Worm (Caenorhabditis elegans) whole organism, L1 larva: Measurements from ENCODE around the gene lig-1.

Experiments
- C04F5.9 ChIP-seq: sonication (generic microtip); optimal IDR thresholded peaks from 2 replicates; lab custom pipeline; 2016; ENCODE audit warnings: missing genetic modification characterization, missing compliant biosample characterization
- C16A3.4 ChIP-seq: fragments of 150-350 bp; optimal IDR thresholded peaks from 2 replicates; lab custom pipeline; 2014; ENCODE audit warnings: missing biosample characterization, missing genetic modification characterization
- C34B4.2 ChIP-seq: sonication (generic microtip); optimal IDR thresholded peaks from 2 replicates; lab custom pipeline; 2017; ENCODE audit warnings: mild to moderate bottlenecking, missing genetic modification characterization, missing compliant biosample characterization
- F16B12.6 ChIP-seq: fragments of 150-350 bp; optimal IDR thresholded peaks from 2 replicates; lab custom pipeline; 2014; ENCODE audit warnings: missing biosample characterization, missing genetic modification characterization
- Y116A8C.19 ChIP-seq: sonication (generic microtip); optimal IDR thresholded peaks from 2 replicates; lab custom pipeline; 2016; ENCODE audit warnings: missing compliant biosample characterization, missing genetic modification characterization, borderline replicate concordance
- alr-1 ChIP-seq: fragments of 200-800 bp; sonication (Bioruptor generic); optimal IDR thresholded peaks from 2 replicates; lab custom pipeline; 2018; ENCODE audit warnings: borderline replicate concordance, mild to moderate bottlenecking, missing genetic modification characterization, missing compliant biosample characterization
- ceh-63 ChIP-seq: fragments of 200-800 bp; sonication (Bioruptor generic); optimal IDR thresholded peaks from 2 replicates; lab custom pipeline; 2018; ENCODE audit warnings: mild to moderate bottlenecking, missing genetic modification characterization, missing compliant biosample characterization
- ceh-88 ChIP-seq: fragments of 200-800 bp; sonication (Bioruptor generic); IDR thresholded peaks from 2 replicates; pipeline ENCODE4 v1.3.6; 2022; ENCODE audit warnings: missing genetic modification characterization, missing compliant biosample characterization
- dpl-1 ChIP-seq, 3 experiments: fragments of 150-350 bp in 2 of 3; sonication (generic microtip) in 1 of 3; optimal IDR thresholded peaks; 2 replicates each; lab custom pipeline; 2014 to 2017; ENCODE audit warnings: missing biosample characterization in 3 of 3, missing genetic modification characterization in 3 of 3, missing genetic modification reagents in 3 of 3
- dsc-1 ChIP-seq: sonication (generic microtip); optimal IDR thresholded peaks from 2 replicates; lab custom pipeline; 2016; ENCODE audit warnings: mild to moderate bottlenecking, missing genetic modification characterization, missing compliant biosample characterization
- efl-1 ChIP-seq, 4 experiments: fragments of 150-350 bp; optimal IDR thresholded peaks in 3 of 4; peaks in 1 of 4; 1 replicate in 1 of 4; 2 replicates in 3 of 4; lab custom pipeline; 2014; ENCODE audit warnings: missing biosample characterization in 2 of 4, missing genetic modification characterization in 2 of 4, missing genetic modification reagents in 2 of 4
- egl-13 ChIP-seq: sonication (generic microtip); optimal IDR thresholded peaks from 2 replicates; lab custom pipeline; 2016; ENCODE audit warnings: missing genotype, missing genetic modification reagents, missing genetic modification characterization, missing compliant biosample characterization
- elt-3 ChIP-seq, 6 experiments: fragments of 150-350 bp in 1 of 6; sonication (generic microtip); optimal IDR thresholded peaks; 2 replicates each; lab custom pipeline; 2017 to 2018; ENCODE audit warnings: missing biosample characterization in 6 of 6, missing genetic modification characterization in 6 of 6, inconsistent platforms in 1 of 6
- ets-5 ChIP-seq: fragments of 200-800 bp; sonication (Bioruptor generic); IDR thresholded peaks from 2 replicates; pipeline ENCODE4 v1.3.6; 2022; ENCODE audit warnings: missing genetic modification characterization, missing compliant biosample characterization
- fkh-10 ChIP-seq: sonication (generic microtip); optimal IDR thresholded peaks from 2 replicates; lab custom pipeline; 2017; ENCODE audit warnings: missing biosample characterization, missing genetic modification reagents, missing genetic modification characterization
- fos-1 ChIP-seq: fragments of 150-350 bp; optimal IDR thresholded peaks from 2 replicates; lab custom pipeline; 2014; ENCODE audit warnings: missing biosample characterization, missing genetic modification characterization
- grh-1 ChIP-seq: fragments of 200-800 bp; sonication (Bioruptor generic); IDR thresholded peaks from 2 replicates; pipeline ENCODE4 v1.3.6; 2022; ENCODE audit warnings: missing genetic modification reagents, missing genetic modification characterization, missing compliant biosample characterization
- jun-1 ChIP-seq: fragments of 150-350 bp; optimal IDR thresholded peaks from 2 replicates; lab custom pipeline; 2014; ENCODE audit warnings: missing biosample characterization, missing genetic modification reagents, missing genetic modification characterization
- lin-13 ChIP-seq: fragments of 150-350 bp; optimal IDR thresholded peaks from 2 replicates; lab custom pipeline; 2014; ENCODE audit warnings: missing biosample characterization, missing genetic modification reagents, missing genetic modification characterization
- lir-3 ChIP-seq: sonication (generic microtip); optimal IDR thresholded peaks from 2 replicates; lab custom pipeline; 2016; ENCODE audit warnings: mild to moderate bottlenecking, missing genetic modification characterization, moderate library complexity, missing compliant biosample characterization; ENCODE audit not compliant: poor library complexity
- lsy-2 ChIP-seq, 2 experiments: fragments of 150-350 bp; optimal IDR thresholded peaks; 2 replicates each; lab custom pipeline; 2014; ENCODE audit warnings: missing biosample characterization in 2 of 2, missing genetic modification characterization in 2 of 2
- mdl-1 ChIP-seq, 2 experiments: fragments of 150-350 bp; optimal IDR thresholded peaks; 2 replicates each; lab custom pipeline; 2014 to 2017; ENCODE audit warnings: missing biosample characterization in 2 of 2, missing genetic modification characterization in 2 of 2, inconsistent platforms in 1 of 2
- mef-2 ChIP-seq: fragments of 150-350 bp; optimal IDR thresholded peaks from 2 replicates; lab custom pipeline; 2014; ENCODE audit warnings: missing biosample characterization, missing genetic modification characterization
- nhr-11 ChIP-seq: fragments of 150-350 bp; optimal IDR thresholded peaks from 2 replicates; lab custom pipeline; 2014; ENCODE audit warnings: missing biosample characterization, missing genetic modification characterization
- nhr-12 ChIP-seq: sonication (generic microtip); optimal IDR thresholded peaks from 2 replicates; lab custom pipeline; 2017; ENCODE audit warnings: missing biosample characterization, missing genetic modification characterization
- nhr-19 ChIP-seq: fragments of 200-800 bp; sonication (Bioruptor generic); conservative IDR thresholded peaks from 2 replicates; pipeline ENCODE4 v1.3.6; 2022; ENCODE audit warnings: missing genetic modification characterization, missing compliant biosample characterization
- nhr-20 ChIP-seq: sonication (generic microtip); optimal IDR thresholded peaks from 2 replicates; lab custom pipeline; 2016; ENCODE audit warnings: mild to moderate bottlenecking, missing genetic modification characterization, missing compliant biosample characterization
- nhr-47 ChIP-seq: sonication (generic microtip); optimal IDR thresholded peaks from 2 replicates; lab custom pipeline; 2016; ENCODE audit warnings: mild to moderate bottlenecking, missing genetic modification characterization, moderate library complexity, missing compliant biosample characterization
- nhr-71 ChIP-seq: sonication (generic microtip); optimal IDR thresholded peaks from 2 replicates; lab custom pipeline; 2016; ENCODE audit warnings: mild to moderate bottlenecking, missing genetic modification characterization, moderate library complexity, missing compliant biosample characterization
- nhr-76 ChIP-seq: sonication (generic microtip); optimal IDR thresholded peaks from 2 replicates; lab custom pipeline; 2017; ENCODE audit warnings: missing biosample characterization, missing genetic modification characterization
- nhr-84 ChIP-seq: sonication (generic microtip); optimal IDR thresholded peaks from 2 replicates; lab custom pipeline; 2017; ENCODE audit warnings: missing biosample characterization, missing genetic modification characterization
- pag-3 ChIP-seq: sonication (generic microtip); optimal IDR thresholded peaks from 2 replicates; lab custom pipeline; 2017; ENCODE audit warnings: missing genetic modification characterization, mild to moderate bottlenecking, missing compliant biosample characterization, antibody characterized with exemption, borderline replicate concordance; ENCODE audit not compliant: insufficient read depth
- rnt-1 ChIP-seq: sonication (generic microtip); optimal IDR thresholded peaks from 2 replicates; lab custom pipeline; 2016; ENCODE audit warnings: mild to moderate bottlenecking, missing genetic modification characterization, moderate library complexity, missing compliant biosample characterization
- snpc-4 ChIP-seq: fragments of 150-350 bp; optimal IDR thresholded peaks from 2 replicates; lab custom pipeline; 2014; ENCODE audit warnings: missing biosample characterization, missing genetic modification characterization
- sox-4 ChIP-seq: sonication (generic microtip); optimal IDR thresholded peaks from 2 replicates; lab custom pipeline; 2016; ENCODE audit warnings: missing genetic modification characterization, missing compliant biosample characterization
- sptf-1 ChIP-seq: fragments of 150-350 bp; optimal IDR thresholded peaks from 2 replicates; lab custom pipeline; 2014; ENCODE audit warnings: missing biosample characterization, missing genetic modification characterization
- sup-37 ChIP-seq: fragments of 200-800 bp; sonication (Bioruptor generic); optimal IDR thresholded peaks from 2 replicates; lab custom pipeline; 2018; ENCODE audit warnings: mild to moderate bottlenecking, missing genetic modification characterization, missing compliant biosample characterization
- tbx-2 ChIP-seq: sonication (generic microtip); optimal IDR thresholded peaks from 2 replicates; lab custom pipeline; 2016; ENCODE audit warnings: missing genetic modification characterization, missing compliant biosample characterization
- tlp-1 ChIP-seq: fragments of 150-350 bp; optimal IDR thresholded peaks from 2 replicates; lab custom pipeline; 2014; ENCODE audit warnings: missing biosample characterization, missing genetic modification characterization
- xbp-1 ChIP-seq: sonication (generic microtip); optimal IDR thresholded peaks from 2 replicates; lab custom pipeline; 2016; ENCODE audit warnings: missing genetic modification characterization, missing compliant biosample characterization
- zip-4 ChIP-seq: fragments of 200-800 bp; sonication (Bioruptor generic); optimal IDR thresholded peaks from 2 replicates; lab custom pipeline; 2018; ENCODE audit warnings: mild to moderate bottlenecking, missing genetic modification characterization, moderate library complexity, missing compliant biosample characterization
- ztf-11 ChIP-seq, 2 experiments: sonication (generic microtip); optimal IDR thresholded peaks; 2 replicates each; lab custom pipeline; 2016 to 2017; ENCODE audit warnings: missing genetic modification characterization in 2 of 2, missing biosample characterization in 1 of 2, missing compliant biosample characterization in 1 of 2
- ztf-4 ChIP-seq: fragments of 150-350 bp; optimal IDR thresholded peaks from 2 replicates; lab custom pipeline; 2014; ENCODE audit warnings: missing biosample characterization, missing genetic modification characterization

The lig-1 gene

DNA sequence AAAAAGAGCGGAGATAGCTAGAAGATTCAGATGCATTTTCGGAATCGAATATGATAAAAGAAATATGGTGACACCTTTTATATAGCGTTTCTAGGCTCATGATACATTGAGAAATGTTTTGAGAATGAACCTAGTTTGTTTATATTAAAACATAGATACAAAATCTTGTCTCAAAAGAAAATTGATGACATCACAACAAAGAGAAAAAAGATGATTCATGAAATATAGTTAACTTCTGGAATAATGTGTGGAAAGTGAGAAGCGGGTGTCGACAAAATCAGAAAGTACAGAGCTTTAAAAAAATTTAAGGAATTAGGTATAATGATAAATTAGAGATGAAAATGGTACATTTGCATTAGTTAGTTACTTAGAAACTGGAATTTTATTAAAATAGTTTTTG is 21.1 kb upstream of the lig-1 start, which contains the start of gene D1054.10:
Gene D1054.10 (minus strand): TSS at position 101 of the 400 bp plus-strand sequence.
- TF ChIP-seq pag-3 (no peak), dsc-1 (tag; lab: Kevin White, UChicago) (no peak), sox-4 (no peak), nhr-84 (no peak), nhr-12 (tag; lab: Kevin White, UChicago) (no peak), grh-1 (GFP tag; lab: Robert Waterston, UW) (no peak), rnt-1 (no peak), fkh-10 (GFP tag; lab: Kevin White, UChicago) (no peak)

DNA sequence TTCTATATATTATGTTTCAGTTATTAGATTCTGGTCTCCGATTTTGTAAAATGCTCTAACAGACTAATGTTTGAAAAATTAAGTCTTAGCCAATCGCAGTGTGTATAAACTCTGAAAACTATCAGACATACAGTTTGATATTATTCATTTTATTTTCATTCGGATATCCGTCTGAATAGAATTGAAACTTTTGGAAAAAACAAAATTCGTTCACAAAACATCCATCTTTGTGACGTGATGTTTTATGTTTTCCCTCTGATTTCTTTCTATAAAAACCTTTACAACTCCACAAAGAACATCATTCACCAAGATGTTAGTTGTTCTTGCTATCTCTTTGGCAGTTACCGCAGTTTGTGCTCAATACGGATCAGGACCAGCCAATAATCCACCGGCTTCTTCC is 20.4 kb upstream of the lig-1 start, which contains the start of gene ule-3:
Gene ule-3 (plus strand): TSS at position 301 of the 400 bp plus-strand sequence.
- TF ChIP-seq nhr-47 = no peak
- no peak for TF ChIP-seq mdl-1 (tag; optimal IDR thresholded peaks at IDR 0.05; lab: Kevin White, UChicago)
- TF ChIP-seq nhr-76 (tag; lab: Kevin White, UChicago) = no peak
- no peak for TF ChIP-seq lsy-2 (tag; optimal IDR thresholded peaks at IDR 0.05; lab: Kevin White, UChicago)
- no peak for TF ChIP-seq elt-3 (tag; optimal IDR thresholded peaks at IDR 0.05; lab: Kevin White, UChicago)
- TF ChIP-seq nhr-11 = no peak
- no peak for TF ChIP-seq tbx-2 (tag; lab: Kevin White, UChicago)
- no peak for TF ChIP-seq C34B4.2 (tag; lab: Kevin White, UChicago)
- no peak for TF ChIP-seq nhr-12 (tag; lab: Kevin White, UChicago)
- TF ChIP-seq F16B12.6 (tag; lab: Kevin White, UChicago) = no peak
- TF ChIP-seq mef-2 (tag; lab: Kevin White, UChicago) = no peak
- no peak for TF ChIP-seq ceh-88
- no peak for TF ChIP-seq rnt-1
- TF ChIP-seq ztf-11 (tag; optimal IDR thresholded peaks at IDR 0.05; lab: Kevin White, UChicago) = no peak

DNA sequence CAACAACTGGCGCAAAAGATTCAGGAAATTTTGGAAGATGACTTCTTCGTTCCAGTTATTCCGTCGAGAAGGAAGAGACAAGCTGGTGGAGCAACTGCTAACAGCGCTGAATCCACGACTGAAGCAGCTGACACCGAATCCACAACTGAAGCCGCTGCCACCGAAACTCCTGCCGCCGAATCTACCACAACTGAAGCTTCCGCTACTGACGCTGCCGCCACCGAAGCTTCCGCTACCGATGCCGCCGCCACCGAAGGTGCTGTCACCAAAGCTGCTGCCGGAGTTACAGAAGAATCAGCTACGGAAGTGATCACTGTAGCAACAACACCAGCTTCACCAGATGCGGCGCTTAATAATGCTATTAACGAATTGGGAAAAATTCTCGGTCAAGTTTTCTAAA is 19.4 kb upstream of the lig-1 start:
- TF ChIP-seq egl-13 (tag; lab: Kevin White, UChicago) (no peak), lin-13 (no peak), sptf-1 (tag; lab: Kevin White, UChicago) (no peak), pag-3 (no peak), ceh-63 (GFP tag; lab: Kevin White, UChicago) (no peak), lir-3 (tag; lab: Kevin White, UChicago) (no peak), nhr-19 (GFP tag; lab: Robert Waterston, UW) (no peak), alr-1 (tag; lab: Kevin White, UChicago) (no peak), ets-5 (GFP tag; lab: Robert Waterston, UW) (no peak), zip-4 (GFP tag; lab: Kevin White, UChicago) (no peak), snpc-4 (no peak)

DNA sequence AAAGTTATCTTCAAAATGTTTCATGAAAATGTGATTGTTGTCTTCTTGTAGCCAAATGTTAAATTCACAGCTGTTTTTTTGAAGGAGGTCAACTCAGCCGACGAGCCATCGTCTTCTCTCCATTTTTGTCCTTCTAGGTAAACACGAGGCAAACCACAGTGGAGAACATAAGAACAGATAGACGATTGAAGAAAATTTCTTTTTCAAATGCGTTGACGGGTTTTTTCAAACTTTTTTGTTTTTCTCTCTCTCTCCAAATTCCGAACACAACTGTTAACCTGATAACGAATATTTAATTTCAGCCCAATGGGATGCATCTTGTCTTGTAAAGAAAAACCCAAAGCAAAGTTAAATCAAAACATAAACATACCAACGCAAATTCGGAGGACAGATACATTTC is 18.4 kb upstream of the lig-1 start, which contains the start of gene D1054.19:
Gene D1054.19 (plus strand): TSS at position 301 of the 400 bp plus-strand sequence.
- TF ChIP-seq Y116A8C.19 (tag; lab: Kevin White, UChicago) (no peak), C16A3.4 (no peak), nhr-76 (tag; lab: Kevin White, UChicago) (no peak), C04F5.9 (tag; lab: Kevin White, UChicago) (no peak), sup-37 (GFP tag; lab: Kevin White, UChicago) (no peak), tlp-1 (tag; lab: Kevin White, UChicago) (no peak), jun-1 (tag; lab: Kevin White, UChicago) (no peak), nhr-20 (tag; lab: Kevin White, UChicago) (no peak), ztf-4 (tag; lab: Kevin White, UChicago) (no peak), nhr-71 (tag; lab: Kevin White, UChicago) (no peak), dpl-1 (GFP tag; optimal IDR thresholded peaks at IDR 0.05; lab: Kevin White, UChicago) (no peak), efl-1 (optimal IDR thresholded peaks at IDR 0.05; lab: Kevin White, UChicago) (no peak), efl-1 (GFP tag; optimal IDR thresholded peaks at IDR 0.05 in 1 of 2; lab: Kevin White, UChicago) (no peak), fos-1 (tag; lab: Kevin White, UChicago) (no peak), F16B12.6 (tag; lab: Kevin White, UChicago) (no peak), tbx-2 (tag; lab: Kevin White, UChicago) (no peak), sptf-1 (tag; lab: Kevin White, UChicago) (no peak), xbp-1 (tag; lab: Kevin White, UChicago) (no peak)
